Fruit fly (Drosophila melanogaster): Measurements from ENCODE around the gene CG2747.

The CG2747 gene

dm6 chr3R:7992100-7992499 is 38.5 kb downstream of the CG2747 start:
- no peak for TF ChIP-seq Dfd (GFP tag; optimal IDR thresholded peaks at IDR 0.05)
- TF ChIP-seq br (GFP tag; optimal IDR thresholded peaks at IDR 0.05): no peak
- TF ChIP-seq dl (GFP tag; optimal IDR thresholded peaks at IDR 0.05; ENCODE audit: insufficient read depth in 1 of 2, partially characterized antibody in 2 of 2): no peak
- TF ChIP-seq Hr78 (GFP tag; optimal IDR thresholded peaks at IDR 0.05): no peak
- TF ChIP-seq Sp1 (GFP tag; optimal IDR thresholded peaks at IDR 0.05): no peak
- TF ChIP-seq brk (GFP tag; optimal IDR thresholded peaks at IDR 0.05): no peak
- TF ChIP-seq sv (GFP tag; optimal IDR thresholded peaks at IDR 0.05): no peak
- no peak for TF ChIP-seq fru (GFP tag; optimal IDR thresholded peaks at IDR 0.05)
- no peak for TF ChIP-seq lola (GFP tag; optimal IDR thresholded peaks at IDR 0.05)
- TF ChIP-seq dsf (GFP tag; optimal IDR thresholded peaks at IDR 0.05; ENCODE audit: borderline replicate concordance): no peak
- no peak for TF ChIP-seq woc (GFP tag; optimal IDR thresholded peaks at IDR 0.05)
- TF ChIP-seq ey (GFP tag; optimal IDR thresholded peaks at IDR 0.05): no peak

dm6 chr3R:7991446-7991845 is 39.1 kb downstream of the CG2747 start:
- TF ChIP-seq woc (GFP tag; optimal IDR thresholded peaks at IDR 0.05) (no peak), Myc (optimal IDR thresholded peaks at IDR 0.05) (peak; percentile 38), foxo (GFP tag; optimal IDR thresholded peaks at IDR 0.05) (no peak)

DNA sequence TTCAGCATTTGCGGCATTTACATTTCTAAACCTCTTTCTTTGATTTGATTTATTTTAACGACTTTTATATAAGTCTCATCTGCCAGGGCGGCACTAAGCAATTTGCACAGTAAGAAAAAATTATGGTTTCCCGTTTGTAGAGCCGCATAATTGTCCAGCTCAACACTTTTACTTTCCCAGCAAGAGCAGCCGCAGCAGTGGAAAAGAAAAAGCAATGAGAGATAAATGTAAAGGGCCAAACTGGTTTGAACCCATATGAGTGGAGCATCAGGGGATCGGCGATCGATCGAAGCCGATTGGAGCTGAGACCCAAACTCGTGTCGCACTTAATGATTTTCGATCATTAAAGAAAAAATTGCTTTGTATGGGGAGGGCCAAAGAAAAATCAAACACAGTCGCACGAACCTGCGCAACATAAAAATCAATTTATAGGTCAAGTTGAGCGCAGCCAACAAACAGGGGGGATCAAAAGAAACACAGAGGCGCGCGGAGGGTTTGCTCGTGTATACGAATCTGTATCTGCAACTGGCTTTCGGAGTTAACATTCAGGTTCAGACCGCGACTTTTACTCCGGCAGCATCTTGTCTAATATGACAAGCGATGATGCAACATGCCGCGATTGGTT is 39.7 kb downstream of the CG2747 start:
- TF ChIP-seq Hr78 (GFP tag; optimal IDR thresholded peaks at IDR 0.05): no peak
- no peak for TF ChIP-seq Vsx2 (GFP tag; optimal IDR thresholded peaks at IDR 0.05; ENCODE audit: partially characterized antibody)
- TF ChIP-seq Hr83 (GFP tag; optimal IDR thresholded peaks at IDR 0.05; ENCODE audit: poor library complexity, severe bottlenecking): no peak
- TF ChIP-seq fru (GFP tag; optimal IDR thresholded peaks at IDR 0.05): peak; percentile 39

- TF ChIP-seq Dfd (GFP tag; optimal IDR thresholded peaks at IDR 0.05): peak; percentile 51
- no peak for TF ChIP-seq foxo (GFP tag; optimal IDR thresholded peaks at IDR 0.05)
These were observed 40.3 kb downstream of the CG2747 start for dm6 chr3R:7990257-7990656.

DNA sequence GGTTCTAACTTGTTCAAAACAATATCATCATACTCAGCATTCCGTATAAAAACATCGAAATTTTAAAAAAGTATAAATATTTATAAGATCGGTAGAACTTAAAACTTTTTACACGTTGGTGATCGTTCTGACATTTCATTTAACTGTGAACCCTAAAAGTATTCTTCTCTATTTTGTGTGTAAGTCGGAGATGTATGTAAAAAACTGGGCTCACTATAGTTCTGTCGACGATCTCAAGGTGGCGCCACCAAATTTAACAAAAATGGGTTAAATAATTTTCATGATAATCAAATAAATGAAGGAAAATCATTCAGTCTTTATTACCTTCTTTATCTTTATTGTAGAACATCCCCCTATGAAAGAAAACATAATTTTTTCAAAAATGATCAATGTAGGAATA is 49.2 kb downstream of the CG2747 start:
- TF ChIP-seq Vsx2 (GFP tag; optimal IDR thresholded peaks at IDR 0.05; ENCODE audit: partially characterized antibody) (peak; percentile 50), tai (GFP tag; optimal IDR thresholded peaks at IDR 0.05) (peak; percentile 24), Jra (GFP tag; optimal IDR thresholded peaks at IDR 0.05) (no peak), Rel (GFP tag; optimal IDR thresholded peaks at IDR 0.05) (no peak), Rel (tag; optimal IDR thresholded peaks at IDR 0.05) (no peak), psq (GFP tag; optimal IDR thresholded peaks at IDR 0.05) (no peak), Myc (optimal IDR thresholded peaks at IDR 0.05) (peak; percentile 63), rgr (GFP tag; optimal IDR thresholded peaks at IDR 0.05) (no peak), br (GFP tag; optimal IDR thresholded peaks at IDR 0.05) (no peak), Hnf4 (GFP tag; optimal IDR thresholded peaks at IDR 0.05) (no peak)

DNA sequence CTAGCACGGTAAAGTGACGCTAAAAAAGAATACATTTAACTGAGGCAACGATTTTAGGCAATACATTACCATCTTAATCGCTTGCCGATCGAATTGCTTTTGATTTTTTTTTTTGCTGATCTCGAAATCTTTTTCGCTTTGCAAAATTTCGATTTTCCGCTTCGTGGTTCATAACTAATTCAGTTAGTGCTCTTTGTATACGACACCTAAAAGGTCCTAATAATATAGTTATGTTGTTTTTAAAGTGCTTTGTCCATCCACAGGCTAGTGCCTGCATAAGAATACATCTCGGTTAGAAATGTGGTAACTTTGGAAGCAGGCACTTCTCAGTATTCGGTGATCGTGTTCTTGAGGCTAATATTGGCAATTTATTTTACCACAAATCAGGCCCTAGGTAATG is 50.4 kb downstream of the CG2747 start, which contains the start of gene Sfp84E:
Gene Sfp84E (minus strand): TSS at position 101 of the 400 bp plus-strand sequence.
- no peak for TF ChIP-seq brk (GFP tag; optimal IDR thresholded peaks at IDR 0.05)
- no peak for TF ChIP-seq psq (GFP tag; optimal IDR thresholded peaks at IDR 0.05)
- TF ChIP-seq h (GFP tag; optimal IDR thresholded peaks at IDR 0.05): no peak
- TF ChIP-seq Abd-B (GFP tag; optimal IDR thresholded peaks at IDR 0.05): no peak
- no peak for TF ChIP-seq dmrt93B (GFP tag; optimal IDR thresholded peaks at IDR 0.05)
- TF ChIP-seq dsf (GFP tag; optimal IDR thresholded peaks at IDR 0.05; ENCODE audit: borderline replicate concordance): no peak
- no peak for TF ChIP-seq rgr (GFP tag; optimal IDR thresholded peaks at IDR 0.05)
- TF ChIP-seq sage (GFP tag; optimal IDR thresholded peaks at IDR 0.05): no peak
- no peak for TF ChIP-seq jim (GFP tag; optimal IDR thresholded peaks at IDR 0.05)
